Worm (Caenorhabditis elegans) whole organism, midembryonic: ENCODE data around the gene T20D3.14.

Experiments
- T22C8.4 ChIP-seq: fragments of 200-800 bp; sonication (Bioruptor generic); IDR thresholded peaks from 2 replicates; pipeline ENCODE4 v1.3.6; 2022; ENCODE audit warnings: missing genetic modification characterization, missing compliant biosample characterization
- cog-1 ChIP-seq: sonication (generic microtip); optimal IDR thresholded peaks from 2 replicates; lab custom pipeline; 2016; ENCODE audit warnings: missing genetic modification characterization, missing compliant biosample characterization
- flt-1 ChIP-seq: fragments of 200-800 bp; sonication (Bioruptor generic); IDR thresholded peaks from 2 replicates; pipeline ENCODE4 v1.3.6; 2022; ENCODE audit warnings: missing genetic modification characterization, missing compliant biosample characterization
- klf-2 ChIP-seq: fragments of 200-800 bp; sonication (Bioruptor generic); conservative IDR thresholded peaks from 2 replicates; pipeline ENCODE4 v1.3.6; 2022; ENCODE audit warnings: missing genetic modification reagents, missing genetic modification characterization, missing compliant biosample characterization
- med-1 ChIP-seq: sonication (generic microtip); optimal IDR thresholded peaks from 2 replicates; lab custom pipeline; 2017; ENCODE audit warnings: missing genetic modification characterization, mild to moderate bottlenecking, missing compliant biosample characterization, antibody characterized with exemption, missing genetic modification reagents; ENCODE audit not compliant: insufficient read depth
- ref-1 ChIP-seq: fragments of 200-800 bp; sonication (Bioruptor generic); conservative IDR thresholded peaks from 2 replicates; pipeline ENCODE4 v1.3.6; 2022; ENCODE audit warnings: missing genetic modification reagents, missing genetic modification characterization, missing compliant biosample characterization
- tab-1 ChIP-seq: fragments of 200-800 bp; sonication (Bioruptor generic); IDR thresholded peaks from 2 replicates; pipeline ENCODE4 v1.3.6; 2022; ENCODE audit warnings: missing genetic modification characterization, missing compliant biosample characterization
- ztf-23 ChIP-seq: fragments of 200-800 bp; sonication (Bioruptor generic); IDR thresholded peaks from 2 replicates; pipeline ENCODE4 v1.3.6; 2022; ENCODE audit warnings: missing genetic modification reagents, missing genetic modification characterization, missing compliant biosample characterization
- ztf-29 ChIP-seq: fragments of 200-800 bp; sonication (Bioruptor generic); IDR thresholded peaks from 2 replicates; pipeline ENCODE4 v1.3.6; 2022; ENCODE audit warnings: missing genetic modification reagents, missing genetic modification characterization, missing compliant biosample characterization

Gene T20D3.14

DNA sequence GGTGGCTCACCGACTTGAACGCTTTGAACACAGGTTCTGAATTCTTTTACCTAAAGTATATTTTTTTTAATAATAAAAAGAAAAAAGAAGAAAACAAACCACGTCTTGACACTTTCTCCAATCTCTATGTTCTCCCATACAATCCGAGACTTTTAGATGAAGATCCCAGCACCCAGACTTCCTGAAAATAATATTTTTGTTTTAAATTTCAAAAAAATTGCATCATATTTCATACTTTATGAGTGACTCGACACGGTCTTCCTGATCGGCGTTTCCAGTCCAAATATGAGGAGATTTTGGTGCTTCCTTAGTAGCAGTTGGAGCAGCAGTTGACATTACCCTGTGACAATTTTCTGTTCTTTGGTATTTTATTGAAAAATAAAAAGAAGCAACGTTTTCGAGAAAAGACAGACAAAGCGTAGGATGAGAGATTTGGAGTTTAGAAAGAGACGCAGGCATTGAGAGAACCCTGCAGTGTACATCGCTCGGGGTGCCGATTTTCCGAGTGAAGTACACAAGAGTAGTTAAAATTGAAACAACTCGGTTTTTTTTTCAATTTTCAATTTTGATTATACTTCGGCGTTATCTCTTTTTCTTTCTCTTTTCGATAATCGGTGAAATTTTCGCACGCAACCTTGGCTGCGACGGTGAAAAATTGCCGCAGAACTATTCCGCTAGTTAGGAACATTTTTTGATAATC, at the start of gene T20D3.14, which contains the start of gene coa-4:
Gene T20D3.14, minus strand, starts transcription at position 358 of the 700 bp plus-strand sequence.
Gene coa-4, minus strand, starts transcription at position 51 of the 700 bp plus-strand sequence.
- no peak for TF ChIP-seq ref-1 (GFP tag; lab: Robert Waterston, UW)
- TF ChIP-seq cog-1 (tag; lab: Kevin White, UChicago), result no peak
- no peak for TF ChIP-seq flt-1 (GFP tag; lab: Robert Waterston, UW)
- TF ChIP-seq ztf-23 (GFP tag; lab: Robert Waterston, UW), result no peak
- no peak for TF ChIP-seq klf-2
- TF ChIP-seq T22C8.4 (GFP tag; lab: Robert Waterston, UW), result no peak
- no peak for TF ChIP-seq tab-1 (GFP tag; lab: Robert Waterston, UW)
- TF ChIP-seq ztf-29 (GFP tag; lab: Robert Waterston, UW), result no peak
- TF ChIP-seq med-1, result no peak

DNA sequence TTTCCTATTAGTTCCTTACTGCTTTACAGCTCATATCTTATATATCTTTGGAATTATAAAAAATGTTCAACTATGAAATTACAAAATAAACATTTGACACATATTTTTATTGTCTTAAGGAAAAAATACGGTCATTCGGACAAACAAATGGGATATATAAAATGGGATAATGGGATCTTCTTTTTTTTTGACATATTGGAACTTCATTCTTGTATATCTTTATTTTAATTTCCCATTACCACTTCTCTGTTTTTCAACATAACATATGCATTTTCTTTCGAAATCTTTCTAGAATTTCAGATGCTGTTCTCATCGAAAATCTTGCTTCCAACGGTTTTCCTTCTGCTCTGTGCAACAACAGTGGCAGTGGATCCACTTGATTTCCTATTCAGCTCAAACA, 49.1 kb upstream of the T20D3.14 start, which contains the start of gene C10C5.7:
Gene C10C5.7, plus strand, starts transcription at position 301 of the 400 bp plus-strand sequence.
- TF ChIP-seq ref-1 (GFP tag; lab: Robert Waterston, UW), result no peak
- TF ChIP-seq klf-2, result no peak
- TF ChIP-seq cog-1 (tag; lab: Kevin White, UChicago), result no peak
- no peak for TF ChIP-seq ztf-29 (GFP tag; lab: Robert Waterston, UW)
- no peak for TF ChIP-seq tab-1 (GFP tag; lab: Robert Waterston, UW)
- no peak for TF ChIP-seq T22C8.4 (GFP tag; lab: Robert Waterston, UW)
- TF ChIP-seq ztf-23 (GFP tag; lab: Robert Waterston, UW), result no peak
- no peak for TF ChIP-seq med-1
- TF ChIP-seq flt-1 (GFP tag; lab: Robert Waterston, UW), result no peak

DNA sequence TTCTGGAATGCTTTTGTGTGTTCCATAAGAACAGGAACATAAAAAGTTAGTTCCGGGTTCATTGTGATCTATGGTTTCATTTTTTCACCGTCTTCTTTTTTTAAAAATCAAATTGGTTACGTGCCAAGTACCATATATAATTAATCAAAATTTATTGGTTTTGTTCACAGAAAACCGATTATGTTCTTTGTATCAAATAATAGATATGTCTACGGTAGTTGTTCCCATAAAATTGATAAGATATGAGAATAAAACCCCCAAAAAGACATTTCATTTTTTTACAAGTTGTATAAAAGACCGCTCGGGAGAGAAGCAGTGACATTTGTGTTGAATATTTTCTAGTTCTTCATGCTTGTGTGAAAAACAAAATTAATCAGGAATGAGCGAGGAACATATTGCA, 45.4 kb upstream of the T20D3.14 start, which contains the start of gene C10C5.5:
Gene C10C5.5, plus strand, starts transcription at position 301 of the 400 bp plus-strand sequence.
- TF ChIP-seq T22C8.4 (GFP tag; lab: Robert Waterston, UW) (no peak), ztf-23 (GFP tag; lab: Robert Waterston, UW) (no peak), cog-1 (tag; lab: Kevin White, UChicago) (no peak), tab-1 (GFP tag; lab: Robert Waterston, UW) (no peak), klf-2 (no peak), flt-1 (GFP tag; lab: Robert Waterston, UW) (no peak), ref-1 (GFP tag; lab: Robert Waterston, UW) (no peak), ztf-29 (GFP tag; lab: Robert Waterston, UW) (no peak), med-1 (no peak)

DNA sequence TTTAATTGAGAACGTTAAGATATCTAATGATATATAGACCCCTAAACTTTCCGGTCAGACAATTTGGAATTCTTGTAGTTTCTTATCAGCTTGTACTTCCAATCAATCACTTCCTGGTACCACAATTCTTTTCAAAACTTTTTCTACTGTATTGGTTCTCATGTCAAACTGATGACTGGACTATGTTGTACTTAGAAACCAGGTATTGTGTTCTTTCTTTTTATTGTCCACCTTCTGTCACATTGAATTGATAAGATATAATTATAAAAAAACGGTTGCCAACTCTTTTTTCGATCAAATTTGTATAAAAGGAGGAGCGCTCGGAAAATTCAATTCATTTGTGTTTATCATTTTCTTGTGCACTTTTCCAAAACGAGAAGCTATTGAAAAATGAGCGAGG, 42.6 kb upstream of the T20D3.14 start, which contains the start of gene C10C5.4:
Gene C10C5.4, plus strand, starts transcription at position 281 of the 400 bp plus-strand sequence.
- TF ChIP-seq klf-2 (no peak), tab-1 (GFP tag; lab: Robert Waterston, UW) (no peak), ztf-23 (GFP tag; lab: Robert Waterston, UW) (no peak), T22C8.4 (GFP tag; lab: Robert Waterston, UW) (no peak), med-1 (no peak), cog-1 (tag; lab: Kevin White, UChicago) (no peak), ztf-29 (GFP tag; lab: Robert Waterston, UW) (no peak), ref-1 (GFP tag; lab: Robert Waterston, UW) (no peak), flt-1 (GFP tag; lab: Robert Waterston, UW) (no peak)

DNA sequence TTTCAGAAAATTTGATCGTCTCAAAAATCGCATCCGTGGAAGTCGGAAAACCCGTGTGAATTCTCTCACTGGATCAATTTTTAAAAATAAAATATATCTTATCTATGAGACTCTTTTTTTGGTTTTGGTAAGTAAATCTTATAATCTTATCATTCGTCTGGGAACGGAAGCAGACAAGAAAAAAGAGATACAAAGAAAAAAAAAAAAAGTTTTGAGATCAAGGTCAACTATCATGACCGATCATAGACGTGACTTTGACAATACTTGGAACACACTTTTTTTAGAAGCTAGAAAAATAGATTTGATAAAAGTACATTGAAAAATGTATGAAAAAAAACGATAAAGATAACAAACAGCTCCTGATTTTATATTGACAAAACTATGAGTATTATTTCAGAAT, 40.8 kb upstream of the T20D3.14 start:
- no peak for TF ChIP-seq klf-2
- no peak for TF ChIP-seq tab-1 (GFP tag; lab: Robert Waterston, UW)
- TF ChIP-seq ref-1 (GFP tag; lab: Robert Waterston, UW), result no peak
- no peak for TF ChIP-seq cog-1 (tag; lab: Kevin White, UChicago)
- TF ChIP-seq ztf-29 (GFP tag; lab: Robert Waterston, UW), result no peak
- TF ChIP-seq flt-1 (GFP tag; lab: Robert Waterston, UW), result no peak
- TF ChIP-seq T22C8.4 (GFP tag; lab: Robert Waterston, UW), result no peak
- no peak for TF ChIP-seq ztf-23 (GFP tag; lab: Robert Waterston, UW)
- TF ChIP-seq med-1, result no peak

DNA sequence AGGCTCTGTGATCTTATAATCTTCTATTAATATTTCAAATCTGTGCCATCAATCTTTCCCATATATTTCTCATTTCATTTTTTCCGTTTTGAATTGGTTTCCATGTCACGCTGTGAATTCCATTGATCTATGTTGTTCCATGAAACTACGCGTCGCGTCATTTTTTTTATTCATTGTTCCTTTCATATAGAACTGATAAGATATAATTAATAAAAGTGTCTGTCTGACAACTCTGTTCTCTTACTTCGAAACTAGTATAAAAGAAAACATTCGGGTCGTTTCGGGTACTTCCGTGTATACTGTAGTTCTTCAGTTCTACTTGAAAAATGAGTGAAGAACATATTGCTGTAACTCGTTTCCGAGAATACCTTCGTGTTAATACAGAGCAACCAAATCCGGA, 38.8 kb upstream of the T20D3.14 start, which contains the start of gene C10C5.3:
Gene C10C5.3, plus strand, starts transcription at position 301 of the 400 bp plus-strand sequence.
- TF ChIP-seq klf-2 (no peak), flt-1 (GFP tag; lab: Robert Waterston, UW) (no peak), ztf-23 (GFP tag; lab: Robert Waterston, UW) (no peak), med-1 (no peak), ref-1 (GFP tag; lab: Robert Waterston, UW) (no peak), tab-1 (GFP tag; lab: Robert Waterston, UW) (no peak), ztf-29 (GFP tag; lab: Robert Waterston, UW) (no peak), T22C8.4 (GFP tag; lab: Robert Waterston, UW) (no peak), cog-1 (tag; lab: Kevin White, UChicago) (no peak)

DNA sequence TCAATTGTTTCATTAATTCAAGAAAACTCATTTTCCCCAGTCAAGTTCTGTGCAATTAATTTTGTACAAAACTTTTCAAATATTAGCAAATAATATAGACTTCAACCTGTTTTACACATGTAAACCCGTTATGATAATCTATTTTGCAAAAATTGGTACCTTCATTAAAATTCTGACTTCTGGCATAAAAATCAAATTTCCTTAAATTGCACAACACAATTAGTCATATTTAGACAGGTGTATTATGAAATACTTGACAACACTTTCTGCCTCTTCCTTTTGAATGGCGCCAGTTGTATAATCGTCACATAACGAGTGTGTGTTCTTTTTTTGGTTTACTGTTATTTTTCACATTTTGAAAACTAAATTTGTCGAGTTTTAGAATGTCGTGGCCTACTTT, 35.4 kb upstream of the T20D3.14 start, which contains the start of gene fbxc-58:
Gene fbxc-58, plus strand, starts transcription at position 383 of the 400 bp plus-strand sequence.
- no peak for TF ChIP-seq ref-1 (GFP tag; lab: Robert Waterston, UW)
- TF ChIP-seq ztf-23 (GFP tag; lab: Robert Waterston, UW), result no peak
- TF ChIP-seq med-1, result no peak
- TF ChIP-seq ztf-29 (GFP tag; lab: Robert Waterston, UW), result no peak
- TF ChIP-seq T22C8.4 (GFP tag; lab: Robert Waterston, UW), result no peak
- no peak for TF ChIP-seq klf-2
- TF ChIP-seq tab-1 (GFP tag; lab: Robert Waterston, UW), result no peak
- TF ChIP-seq flt-1 (GFP tag; lab: Robert Waterston, UW), result no peak
- TF ChIP-seq cog-1 (tag; lab: Kevin White, UChicago), result no peak

DNA sequence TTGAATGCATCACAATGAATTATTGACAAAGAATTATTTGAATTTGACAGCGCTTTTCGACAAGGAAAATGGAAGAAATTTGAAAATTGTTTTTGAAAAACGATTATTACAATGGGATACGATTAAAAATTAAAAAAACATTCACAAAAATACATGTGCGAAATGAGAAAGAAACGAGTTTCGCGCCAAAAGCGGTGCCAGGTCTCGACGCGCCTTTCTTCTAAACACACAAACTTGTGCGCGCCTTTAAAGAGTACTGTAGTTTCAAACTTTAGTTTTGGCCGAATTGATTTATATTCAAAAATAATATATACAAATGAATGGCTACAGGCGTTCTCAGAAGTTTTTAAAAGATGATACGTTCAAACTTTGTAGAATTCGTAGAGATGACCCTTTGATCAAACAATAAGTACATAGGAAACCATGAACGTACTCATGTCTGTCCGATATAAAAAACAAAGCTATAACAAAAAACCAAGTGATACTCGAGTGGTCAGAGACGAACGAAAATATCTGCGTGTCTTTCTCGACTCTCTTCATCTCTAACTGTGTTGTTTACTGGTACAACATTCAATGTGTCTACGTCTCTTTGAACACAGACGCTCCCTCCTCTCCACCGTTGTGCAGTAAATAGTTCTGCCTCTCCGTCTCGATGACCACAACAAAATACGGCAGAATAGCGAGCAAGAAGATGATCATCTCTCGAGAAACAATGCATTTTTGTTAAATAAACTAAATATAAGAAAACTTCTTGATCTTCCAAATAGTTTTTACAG, 32.3 kb upstream of the T20D3.14 start:
- TF ChIP-seq ref-1 (GFP tag; lab: Robert Waterston, UW) (no peak), ztf-29 (GFP tag; lab: Robert Waterston, UW) (no peak), cog-1 (tag; lab: Kevin White, UChicago) (no peak), ztf-23 (GFP tag; lab: Robert Waterston, UW) (no peak), flt-1 (GFP tag; lab: Robert Waterston, UW) (no peak), klf-2 (no peak), tab-1 (GFP tag; lab: Robert Waterston, UW) (no peak), T22C8.4 (GFP tag; lab: Robert Waterston, UW) (no peak), med-1 (no peak)
